Fruit fly (Drosophila melanogaster) whole organism, pupa: Measurements from ENCODE around the gene Sur-8.

Source experiments
- CG12605 ChIP-seq: fragments of 200-800 bp; sonication (Bioruptor generic); IDR thresholded peaks from 2 replicates; pipeline ENCODE4 v1.3.6; 2022; ENCODE audit warnings: missing biosample characterization, missing genetic modification characterization
- CG14655 ChIP-seq: fragments of 200-800 bp; sonication (Bioruptor generic); optimal IDR thresholded peaks from 3 replicates; lab custom pipeline; 2017; ENCODE audit warnings: mild to moderate bottlenecking, missing biosample characterization, missing genetic modification reagents, missing genetic modification characterization
- CG17806 ChIP-seq: fragments of 200-800 bp; sonication (Bioruptor generic); optimal IDR thresholded peaks from 2 replicates; lab custom pipeline; 2018; ENCODE audit warnings: missing biosample characterization, mild to moderate bottlenecking, missing genetic modification characterization, moderate library complexity
- CG34367 ChIP-seq: fragments of 200-800 bp; sonication (Bioruptor generic); optimal IDR thresholded peaks from 2 replicates; lab custom pipeline; 2018; ENCODE audit warnings: missing biosample characterization, mild to moderate bottlenecking, missing genetic modification characterization
- CG9948 ChIP-seq: fragments of 200-800 bp; sonication (Bioruptor generic); optimal IDR thresholded peaks from 2 replicates; lab custom pipeline; 2018; ENCODE audit warnings: missing biosample characterization, mild to moderate bottlenecking, missing genetic modification characterization, moderate library complexity
- D1 ChIP-seq: fragments of 200-800 bp; sonication (Bioruptor generic); optimal IDR thresholded peaks from 2 replicates; lab custom pipeline; 2018; ENCODE audit warnings: missing biosample characterization, mild to moderate bottlenecking, missing genetic modification characterization, moderate library complexity
- Pif1A ChIP-seq: fragments of 200-800 bp; sonication (Bioruptor generic); optimal IDR thresholded peaks from 3 replicates; lab custom pipeline; 2016; ENCODE audit warnings: missing biosample characterization, missing genetic modification characterization
- Pif1B ChIP-seq: fragments of 200-800 bp; sonication (Bioruptor generic); optimal IDR thresholded peaks from 3 replicates; lab custom pipeline; 2016; ENCODE audit warnings: missing biosample characterization, missing genetic modification characterization
- Snoo ChIP-seq: fragments of 200-800 bp; sonication (Bioruptor generic); optimal IDR thresholded peaks from 3 replicates; lab custom pipeline; 2017; ENCODE audit warnings: missing biosample characterization, mild to moderate bottlenecking, missing genetic modification characterization, inconsistent platforms
- gl ChIP-seq: fragments of 200-800 bp; sonication (Bioruptor generic); optimal IDR thresholded peaks from 2 replicates; lab custom pipeline; 2018; ENCODE audit warnings: missing biosample characterization, mild to moderate bottlenecking, missing genetic modification characterization
- rn ChIP-seq: fragments of 200-800 bp; sonication (Bioruptor generic); IDR thresholded peaks from 2 replicates; pipeline ENCODE4 v1.3.6; 2022; ENCODE audit warnings: missing biosample characterization, missing genetic modification characterization

DNA sequence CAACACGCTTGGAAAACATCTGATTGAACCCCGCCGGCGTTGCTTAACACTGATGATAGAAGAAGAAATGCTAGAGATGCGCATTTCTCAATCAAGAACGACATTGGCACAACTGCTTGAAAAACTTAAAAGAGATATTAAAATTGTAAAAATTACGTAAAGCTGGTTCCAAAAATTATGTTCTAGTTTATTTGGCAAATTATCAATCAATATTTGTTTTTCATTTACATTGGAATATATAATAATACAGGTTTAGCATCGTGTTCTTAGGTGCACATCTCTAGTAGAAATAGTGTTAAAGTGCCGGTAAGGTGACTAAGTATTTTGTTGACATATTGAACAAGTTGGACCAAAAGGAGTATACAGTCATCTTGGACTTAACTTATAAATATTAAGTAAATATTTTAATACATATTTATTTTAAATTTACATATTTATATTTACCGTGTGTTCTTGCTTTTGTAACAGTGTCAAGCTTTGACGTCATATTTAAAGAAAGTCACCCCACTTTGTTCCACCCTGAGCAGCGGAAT is 10.9 kb downstream of the Sur-8 start, which contains the start of the genes Brf and sds22:
- TF ChIP-seq CG17806 (tag; lab: Kevin White, UChicago) (peak; percentile 94), CG34367 (peak; percentile 91), D1 (tag; lab: Kevin White, UChicago) (peak; percentile 88), gl (tag; lab: Kevin White, UChicago) (peak; percentile 75), CG12605 (GFP tag; lab: Robert Waterston, UW) (peak; percentile 76; the same call in 1 of the 2 replicates), rn (peak; percentile 86; the same call in 1 of the 2 replicates), CG14655 (GFP tag; lab: Kevin White, UChicago) (peak; percentile 93), CG9948 (tag; lab: Kevin White, UChicago) (peak; percentile 91), Pif1A (GFP tag; lab: Kevin White, UChicago) (peak; percentile 92), Snoo (peak; percentile 89), Pif1B (peak; percentile 91)
